Worm (Caenorhabditis elegans) whole organism, L1 larva: ENCODE results near the gene egl-15.

Experiments used
- C04F5.9 ChIP-seq: sonication (generic microtip); optimal IDR thresholded peaks from 2 replicates; lab custom pipeline; 2016; ENCODE audit warnings: missing genetic modification characterization, missing compliant biosample characterization
- F16B12.6 ChIP-seq: fragments of 150-350 bp; optimal IDR thresholded peaks from 2 replicates; lab custom pipeline; 2014; ENCODE audit warnings: missing biosample characterization, missing genetic modification characterization
- Y116A8C.19 ChIP-seq: sonication (generic microtip); optimal IDR thresholded peaks from 2 replicates; lab custom pipeline; 2016; ENCODE audit warnings: missing compliant biosample characterization, missing genetic modification characterization, borderline replicate concordance
- aly-2 ChIP-seq: fragments of 150-350 bp; optimal IDR thresholded peaks from 2 replicates; lab custom pipeline; 2014; ENCODE audit warnings: missing biosample characterization, missing genetic modification characterization
- ceh-8 ChIP-seq: fragments of 200-800 bp; sonication (Bioruptor generic); optimal IDR thresholded peaks from 2 replicates; lab custom pipeline; 2018; ENCODE audit warnings: mild to moderate bottlenecking, missing genetic modification characterization, moderate library complexity, missing compliant biosample characterization
- ceh-82 ChIP-seq, 3 experiments: fragments of 150-350 bp in 1 of 3; sonication (generic microtip) in 2 of 3; optimal IDR thresholded peaks; 2 replicates each; lab custom pipeline; 2014 to 2017; ENCODE audit warnings: missing biosample characterization in 3 of 3, missing genetic modification characterization in 3 of 3
- ceh-88 ChIP-seq: fragments of 200-800 bp; sonication (Bioruptor generic); IDR thresholded peaks from 2 replicates; pipeline ENCODE4 v1.3.6; 2022; ENCODE audit warnings: missing genetic modification characterization, missing compliant biosample characterization
- ceh-90 ChIP-seq: sonication (generic microtip); optimal IDR thresholded peaks from 2 replicates; lab custom pipeline; 2016; ENCODE audit warnings: missing genetic modification characterization, missing compliant biosample characterization
- efl-1 ChIP-seq, 4 experiments: fragments of 150-350 bp; optimal IDR thresholded peaks in 3 of 4; peaks in 1 of 4; 1 replicate in 1 of 4; 2 replicates in 3 of 4; lab custom pipeline; 2014; ENCODE audit warnings: missing biosample characterization in 2 of 4, missing genetic modification characterization in 2 of 4, missing genetic modification reagents in 2 of 4
- efl-3 ChIP-seq: fragments of 200-800 bp; sonication (Bioruptor generic); optimal IDR thresholded peaks from 2 replicates; lab custom pipeline; 2018; ENCODE audit warnings: mild to moderate bottlenecking, missing genetic modification characterization, missing compliant biosample characterization
- egl-13 ChIP-seq: sonication (generic microtip); optimal IDR thresholded peaks from 2 replicates; lab custom pipeline; 2016; ENCODE audit warnings: missing genotype, missing genetic modification reagents, missing genetic modification characterization, missing compliant biosample characterization
- fkh-10 ChIP-seq: sonication (generic microtip); optimal IDR thresholded peaks from 2 replicates; lab custom pipeline; 2017; ENCODE audit warnings: missing biosample characterization, missing genetic modification reagents, missing genetic modification characterization
- hpl-2 ChIP-seq: fragments of 150-350 bp; optimal IDR thresholded peaks from 2 replicates; lab custom pipeline; 2014; ENCODE audit warnings: missing biosample characterization, missing genetic modification reagents, missing genetic modification characterization
- irx-1 ChIP-seq: sonication (generic microtip); optimal IDR thresholded peaks from 2 replicates; lab custom pipeline; 2016; ENCODE audit warnings: missing genetic modification characterization, missing compliant biosample characterization
- jun-1 ChIP-seq: fragments of 150-350 bp; optimal IDR thresholded peaks from 2 replicates; lab custom pipeline; 2014; ENCODE audit warnings: missing biosample characterization, missing genetic modification reagents, missing genetic modification characterization
- lin-15B ChIP-seq: fragments of 150-350 bp; sonication (generic microtip); optimal IDR thresholded peaks from 3 replicates; lab custom pipeline; 2014; ENCODE audit warnings: missing biosample characterization, missing genetic modification characterization
- lin-35 ChIP-seq, 2 experiments: fragments of 150-350 bp; optimal IDR thresholded peaks; 2 replicates each; lab custom pipeline; 2014; ENCODE audit warnings: missing biosample characterization in 2 of 2, missing genetic modification characterization in 2 of 2, missing genetic modification reagents in 2 of 2
- lsy-2 ChIP-seq, 2 experiments: fragments of 150-350 bp; optimal IDR thresholded peaks; 2 replicates each; lab custom pipeline; 2014; ENCODE audit warnings: missing biosample characterization in 2 of 2, missing genetic modification characterization in 2 of 2
- mdl-1 ChIP-seq, 2 experiments: fragments of 150-350 bp; optimal IDR thresholded peaks; 2 replicates each; lab custom pipeline; 2014 to 2017; ENCODE audit warnings: missing biosample characterization in 2 of 2, missing genetic modification characterization in 2 of 2, inconsistent platforms in 1 of 2
- mef-2 ChIP-seq: fragments of 150-350 bp; optimal IDR thresholded peaks from 2 replicates; lab custom pipeline; 2014; ENCODE audit warnings: missing biosample characterization, missing genetic modification characterization
- mep-1 ChIP-seq: fragments of 150-350 bp; optimal IDR thresholded peaks from 2 replicates; lab custom pipeline; 2014; ENCODE audit warnings: missing biosample characterization, missing genetic modification characterization
- nhr-19 ChIP-seq: fragments of 200-800 bp; sonication (Bioruptor generic); conservative IDR thresholded peaks from 2 replicates; pipeline ENCODE4 v1.3.6; 2022; ENCODE audit warnings: missing genetic modification characterization, missing compliant biosample characterization
- nhr-76 ChIP-seq: sonication (generic microtip); optimal IDR thresholded peaks from 2 replicates; lab custom pipeline; 2017; ENCODE audit warnings: missing biosample characterization, missing genetic modification characterization
- nhr-85 ChIP-seq: sonication (generic microtip); peaks from one replicate; lab custom pipeline; 2016; ENCODE audit warnings: missing genetic modification characterization, inconsistent platforms, missing compliant biosample characterization
- nhr-90 ChIP-seq: sonication (generic microtip); optimal IDR thresholded peaks from 2 replicates; lab custom pipeline; 2016; ENCODE audit warnings: mild to moderate bottlenecking, missing genetic modification characterization, missing compliant biosample characterization; ENCODE audit not compliant: poor library complexity
- pqm-1 ChIP-seq: sonication (generic microtip); optimal IDR thresholded peaks from 3 replicates; lab custom pipeline; 2017; ENCODE audit warnings: missing biosample characterization, missing genetic modification characterization
- zag-1 ChIP-seq: fragments of 150-350 bp; optimal IDR thresholded peaks from 2 replicates; lab custom pipeline; 2014; ENCODE audit warnings: missing biosample characterization, missing genetic modification characterization
- zip-4 ChIP-seq: fragments of 200-800 bp; sonication (Bioruptor generic); optimal IDR thresholded peaks from 2 replicates; lab custom pipeline; 2018; ENCODE audit warnings: mild to moderate bottlenecking, missing genetic modification characterization, moderate library complexity, missing compliant biosample characterization
- ztf-11 ChIP-seq, 2 experiments: sonication (generic microtip); optimal IDR thresholded peaks; 2 replicates each; lab custom pipeline; 2016 to 2017; ENCODE audit warnings: missing genetic modification characterization in 2 of 2, missing biosample characterization in 1 of 2, missing compliant biosample characterization in 1 of 2

egl-15 gene

ce11 chrX:11068334-11068733, 52.1 kb downstream of the egl-15 start, which contains the start of gene apt-9 (continued):
- TF ChIP-seq pqm-1 (no peak), fkh-10 (GFP tag; lab: Kevin White, UChicago) (peak; percentile 56), ceh-82 (tag; optimal IDR thresholded peaks at IDR 0.05; lab: Kevin White, UChicago) (peak in 1 of 3 experiments; percentile 51), nhr-90 (tag; lab: Kevin White, UChicago) (no peak)

- no peak for TF ChIP-seq mef-2 (tag; lab: Kevin White, UChicago)
- no peak for TF ChIP-seq hpl-2 (GFP tag; lab: Kevin White, UChicago)
- TF ChIP-seq nhr-85 (tag; lab: Kevin White, UChicago): no peak
- TF ChIP-seq C04F5.9 (tag; lab: Kevin White, UChicago): no peak
- TF ChIP-seq lsy-2 (tag; optimal IDR thresholded peaks at IDR 0.05; lab: Kevin White, UChicago): peak in 1 of 2 experiments; percentile 2
- TF ChIP-seq F16B12.6 (tag; lab: Kevin White, UChicago): peak; percentile 77
- TF ChIP-seq efl-3 (GFP tag; lab: Kevin White, UChicago): no peak
- TF ChIP-seq ceh-8 (GFP tag; lab: Kevin White, UChicago): no peak
- TF ChIP-seq ceh-88: no peak
- no peak for TF ChIP-seq egl-13 (tag; lab: Kevin White, UChicago)
- no peak for TF ChIP-seq aly-2
- no peak for TF ChIP-seq irx-1 (tag; lab: Kevin White, UChicago)
- no peak for TF ChIP-seq lin-35 (GFP tag; optimal IDR thresholded peaks at IDR 0.05; lab: Kevin White, UChicago)
- TF ChIP-seq nhr-90 (tag; lab: Kevin White, UChicago): no peak
- no peak for TF ChIP-seq efl-1 (optimal IDR thresholded peaks at IDR 0.05; lab: Kevin White, UChicago)
- TF ChIP-seq efl-1 (GFP tag; optimal IDR thresholded peaks at IDR 0.05 in 1 of 2; lab: Kevin White, UChicago): peak in 1 of 2 experiments; percentile 59
- no peak for TF ChIP-seq nhr-19 (GFP tag; lab: Robert Waterston, UW)
- TF ChIP-seq zag-1: no peak
- no peak for TF ChIP-seq nhr-76 (tag; lab: Kevin White, UChicago)
- TF ChIP-seq jun-1 (tag; lab: Kevin White, UChicago): no peak
- TF ChIP-seq ztf-11 (tag; optimal IDR thresholded peaks at IDR 0.05; lab: Kevin White, UChicago): no peak
- no peak for TF ChIP-seq mdl-1 (tag; optimal IDR thresholded peaks at IDR 0.05; lab: Kevin White, UChicago)
- no peak for TF ChIP-seq Y116A8C.19 (tag; lab: Kevin White, UChicago)
- no peak for TF ChIP-seq zip-4 (GFP tag; lab: Kevin White, UChicago)
- no peak for TF ChIP-seq mep-1 (tag; lab: Kevin White, UChicago)
- TF ChIP-seq lin-15B (tag; lab: Kevin White, UChicago): no peak
- TF ChIP-seq ceh-90 (tag; lab: Kevin White, UChicago): no peak
Measured at ce11 chrX:11072701-11073100, 56.5 kb downstream of the egl-15 start.
